Worm (Caenorhabditis elegans) whole organism, late embryonic: ENCODE data around the gene clp-10.

Experiments
- C38D4.7 ChIP-seq: fragments of 200-800 bp; sonication (Bioruptor generic); optimal IDR thresholded peaks from 2 replicates; lab custom pipeline; 2018; ENCODE audit warnings: mild to moderate bottlenecking, missing genetic modification characterization, moderate library complexity, missing compliant biosample characterization
- F13H6.1 ChIP-seq: sonication (generic microtip); optimal IDR thresholded peaks from 2 replicates; lab custom pipeline; 2016; ENCODE audit warnings: missing genetic modification characterization, missing compliant biosample characterization
- K09A11.1 ChIP-seq: sonication (generic microtip); optimal IDR thresholded peaks from 2 replicates; lab custom pipeline; 2017; ENCODE audit warnings: antibody characterized with exemption, mild to moderate bottlenecking, missing genetic modification characterization, missing compliant biosample characterization; ENCODE audit not compliant: insufficient read depth
- T23F11.4 ChIP-seq: fragments of 200-800 bp; sonication (Bioruptor generic); optimal IDR thresholded peaks from 2 replicates; lab custom pipeline; 2018; ENCODE audit warnings: mild to moderate bottlenecking, missing genetic modification characterization, missing compliant biosample characterization
- ceh-18 ChIP-seq: sonication (generic microtip); optimal IDR thresholded peaks from 2 replicates; lab custom pipeline; 2016; ENCODE audit warnings: missing genetic modification characterization, missing compliant biosample characterization
- ceh-30 ChIP-seq: fragments of 150-350 bp; optimal IDR thresholded peaks from 2 replicates; lab custom pipeline; 2014; ENCODE audit warnings: missing biosample characterization, missing genetic modification characterization
- ceh-31 ChIP-seq: sonication (generic microtip); optimal IDR thresholded peaks from 2 replicates; lab custom pipeline; 2016; ENCODE audit warnings: missing genetic modification characterization, missing compliant biosample characterization
- ceh-34 ChIP-seq: sonication (generic microtip); optimal IDR thresholded peaks from 2 replicates; lab custom pipeline; 2016; ENCODE audit warnings: mild to moderate bottlenecking, missing genetic modification characterization, missing compliant biosample characterization
- ceh-45 ChIP-seq: fragments of 200-800 bp; sonication (Bioruptor generic); IDR thresholded peaks from 2 replicates; pipeline ENCODE4 v1.3.6; 2022; ENCODE audit warnings: missing genetic modification reagents, missing genetic modification characterization, missing compliant biosample characterization
- ceh-48 ChIP-seq: sonication (generic microtip); optimal IDR thresholded peaks from 2 replicates; lab custom pipeline; 2016; ENCODE audit warnings: missing genetic modification characterization, inconsistent platforms, missing compliant biosample characterization
- ceh-6 ChIP-seq: fragments of 200-800 bp; sonication (Bioruptor generic); optimal IDR thresholded peaks from 2 replicates; lab custom pipeline; 2018; ENCODE audit warnings: mild to moderate bottlenecking, missing genetic modification characterization, missing compliant biosample characterization
- che-1 ChIP-seq: sonication (generic microtip); optimal IDR thresholded peaks from 2 replicates; lab custom pipeline; 2016; ENCODE audit warnings: mild to moderate bottlenecking, missing genetic modification characterization, missing compliant biosample characterization
- elt-4 ChIP-seq: sonication (generic microtip); optimal IDR thresholded peaks from 2 replicates; lab custom pipeline; 2016; ENCODE audit warnings: missing genetic modification characterization, missing compliant biosample characterization
- ets-4 ChIP-seq: sonication (generic microtip); optimal IDR thresholded peaks from 2 replicates; lab custom pipeline; 2016; ENCODE audit warnings: missing genetic modification characterization, missing compliant biosample characterization
- eyg-1 ChIP-seq: sonication (generic microtip); optimal IDR thresholded peaks from 2 replicates; lab custom pipeline; 2016; ENCODE audit warnings: missing genotype, missing genetic modification characterization, missing compliant biosample characterization
- fax-1 ChIP-seq: sonication (generic microtip); optimal IDR thresholded peaks from 2 replicates; lab custom pipeline; 2016; ENCODE audit warnings: missing genotype, missing genetic modification characterization, missing compliant biosample characterization
- fkh-10 ChIP-seq: fragments of 150-350 bp; optimal IDR thresholded peaks from 2 replicates; lab custom pipeline; 2014; ENCODE audit warnings: missing biosample characterization, missing genetic modification reagents, missing genetic modification characterization
- hlh-13 ChIP-seq: fragments of 200-800 bp; sonication (Bioruptor generic); optimal IDR thresholded peaks from 2 replicates; lab custom pipeline; 2018; ENCODE audit warnings: mild to moderate bottlenecking, missing genetic modification characterization, missing compliant biosample characterization
- hlh-30 ChIP-seq: sonication (generic microtip); optimal IDR thresholded peaks from 2 replicates; lab custom pipeline; 2017; ENCODE audit warnings: antibody characterized with exemption, missing genetic modification characterization, missing compliant biosample characterization; ENCODE audit not compliant: insufficient read depth
- madf-2 ChIP-seq: sonication (generic microtip); optimal IDR thresholded peaks from 2 replicates; lab custom pipeline; 2017; ENCODE audit warnings: missing genetic modification characterization, missing compliant biosample characterization
- mec-3 ChIP-seq: sonication (generic microtip); optimal IDR thresholded peaks from 2 replicates; lab custom pipeline; 2016; ENCODE audit warnings: borderline replicate concordance, missing genetic modification characterization, missing compliant biosample characterization
- nfya-1 ChIP-seq: sonication (generic microtip); optimal IDR thresholded peaks from 2 replicates; lab custom pipeline; 2017; ENCODE audit warnings: missing genetic modification characterization, mild to moderate bottlenecking, missing compliant biosample characterization, antibody characterized with exemption, moderate library complexity
- nhr-11 ChIP-seq: fragments of 150-350 bp; optimal IDR thresholded peaks from 2 replicates; lab custom pipeline; 2014; ENCODE audit warnings: missing biosample characterization, missing genetic modification characterization
- nhr-232 ChIP-seq: sonication (generic microtip); optimal IDR thresholded peaks from 2 replicates; lab custom pipeline; 2016; ENCODE audit warnings: missing genetic modification characterization, missing compliant biosample characterization
- npax-4 ChIP-seq: sonication (generic microtip); optimal IDR thresholded peaks from 2 replicates; lab custom pipeline; 2016; ENCODE audit warnings: missing genetic modification characterization, missing compliant biosample characterization
- odd-2 ChIP-seq: sonication (generic microtip); optimal IDR thresholded peaks from 2 replicates; lab custom pipeline; 2017; ENCODE audit warnings: antibody characterized with exemption, mild to moderate bottlenecking, missing genetic modification characterization, missing compliant biosample characterization
- pat-9 ChIP-seq: fragments of 200-800 bp; sonication (Bioruptor generic); optimal IDR thresholded peaks from 2 replicates; lab custom pipeline; 2018; ENCODE audit warnings: mild to moderate bottlenecking, missing genetic modification characterization, moderate library complexity, missing compliant biosample characterization
- pha-4 ChIP-seq: fragments of 150-350 bp; optimal IDR thresholded peaks from 2 replicates; lab custom pipeline; 2018; ENCODE audit warnings: missing biosample characterization, missing genetic modification reagents, missing genetic modification characterization
- sox-4 ChIP-seq: sonication (generic microtip); optimal IDR thresholded peaks from 2 replicates; lab custom pipeline; 2017; ENCODE audit warnings: mild to moderate bottlenecking, missing genetic modification characterization, inconsistent platforms, missing compliant biosample characterization
- tbx-2 ChIP-seq: sonication (generic microtip); optimal IDR thresholded peaks from 2 replicates; lab custom pipeline; 2016; ENCODE audit warnings: missing genetic modification characterization, missing compliant biosample characterization
- tbx-7 ChIP-seq: sonication (generic microtip); optimal IDR thresholded peaks from 2 replicates; lab custom pipeline; 2016; ENCODE audit warnings: missing genotype, missing genetic modification characterization, missing compliant biosample characterization
- unc-55 ChIP-seq: sonication (generic microtip); optimal IDR thresholded peaks from 2 replicates; lab custom pipeline; 2017; ENCODE audit warnings: missing biosample characterization, missing genetic modification reagents, missing genetic modification characterization

Gene clp-10

DNA sequence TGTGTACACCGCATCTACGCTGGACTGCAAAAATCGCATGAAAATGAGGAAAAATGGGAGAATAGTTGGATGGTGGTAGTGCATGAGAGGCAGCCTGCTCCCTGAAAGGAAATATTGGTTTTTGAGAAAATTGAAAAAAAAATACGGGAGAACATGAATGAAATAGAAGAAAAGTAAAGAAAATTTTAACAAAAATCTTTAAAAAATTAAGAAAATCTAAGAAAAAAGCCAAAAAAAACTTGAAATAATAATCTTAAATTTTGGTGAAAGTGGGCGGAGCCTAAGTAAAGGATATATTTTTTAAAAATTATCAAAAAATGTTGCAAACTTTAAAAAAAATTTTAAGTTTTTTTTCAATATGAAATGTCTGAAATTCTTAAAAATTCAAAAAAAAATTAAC, 14.2 kb downstream of the clp-10 start, which contains the start of gene H10E21.5:
TSS of gene H10E21.5 (minus strand) at position 101 of the 400 bp plus-strand sequence.
- TF ChIP-seq pha-4 (tag; lab: Kevin White, UChicago): no peak
- TF ChIP-seq madf-2 (tag; lab: Kevin White, UChicago): no peak
- no peak for TF ChIP-seq ceh-48 (tag; lab: Kevin White, UChicago)
- TF ChIP-seq, all 69 proteins: peak for 0

DNA sequence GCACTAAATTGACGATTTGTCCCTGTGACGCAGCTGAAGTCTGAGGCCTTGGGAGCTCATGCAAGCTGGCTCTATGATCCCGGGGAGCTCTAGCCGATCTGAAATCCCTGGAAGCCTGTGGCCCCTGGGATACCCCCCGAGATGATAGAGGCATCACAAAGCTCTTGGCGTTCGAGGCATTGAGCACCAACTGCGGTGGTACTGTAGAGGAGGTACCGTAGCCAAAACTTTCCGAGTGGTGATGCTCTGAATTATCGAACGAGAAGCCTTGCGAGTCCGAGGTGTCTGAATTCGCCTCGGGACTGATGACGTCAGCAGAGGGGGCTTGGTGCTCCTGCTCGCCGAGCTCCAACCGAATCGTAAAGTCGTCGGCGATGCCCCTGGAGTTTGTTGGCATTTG, 16.7 kb downstream of the clp-10 start:
- TF ChIP-seq ceh-34 (no peak), elt-4 (tag; lab: Kevin White, UChicago) (peak; percentile 62)

DNA sequence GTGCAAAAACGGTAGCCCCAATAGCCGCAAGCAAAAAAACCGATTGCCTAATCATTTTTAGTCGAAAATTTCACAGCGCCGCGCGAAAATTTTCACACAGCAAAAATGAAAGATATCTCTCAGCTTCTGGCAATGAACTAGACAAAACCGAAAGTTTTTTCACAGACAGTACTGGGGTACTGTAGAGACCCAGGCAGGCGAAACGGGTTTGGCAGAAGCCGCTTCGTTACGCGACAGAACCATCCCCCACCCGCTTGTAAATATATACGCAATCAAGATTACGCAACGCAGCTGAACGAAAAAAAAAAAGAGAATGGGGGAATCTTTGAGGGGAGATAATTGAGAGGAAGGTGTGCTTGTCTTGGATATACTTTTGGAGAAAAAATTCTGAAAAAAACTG, 18.5 kb downstream of the clp-10 start, which contains the start of gene H10E21.4:
TSS of gene H10E21.4 (minus strand) at position 167 of the 400 bp plus-strand sequence.
- no peak for TF ChIP-seq madf-2 (tag; lab: Kevin White, UChicago)
- no peak for TF ChIP-seq ets-4 (tag; lab: Kevin White, UChicago)
- TF ChIP-seq eyg-1 (tag; lab: Kevin White, UChicago): no peak
- TF ChIP-seq che-1: no peak
- TF ChIP-seq ceh-45 (GFP tag; lab: Robert Waterston, UW): no peak
- no peak for TF ChIP-seq nfya-1 (tag; lab: Kevin White, UChicago)

DNA sequence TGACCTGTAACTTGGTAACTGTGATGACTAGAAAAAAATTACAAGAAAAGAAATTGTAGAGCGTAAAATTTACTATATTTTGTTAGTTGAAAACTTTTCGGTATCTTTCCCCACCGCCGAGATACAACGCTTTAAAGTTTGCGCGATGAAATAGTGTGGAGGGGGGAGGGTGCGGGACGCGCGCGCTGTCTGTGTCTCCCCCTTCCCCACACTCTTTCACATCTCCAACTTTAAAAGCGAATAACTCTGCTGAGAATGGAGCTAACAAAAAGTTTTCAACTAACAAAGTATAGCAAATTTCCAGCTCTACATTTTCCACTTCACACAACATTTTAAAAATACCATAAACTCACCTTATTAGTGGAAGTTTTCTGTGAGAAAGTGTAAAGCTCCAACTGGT, 20.5 kb downstream of the clp-10 start:
- TF ChIP-seq fax-1 (no peak), ceh-30 (tag; lab: Kevin White, UChicago) (no peak), T23F11.4 (GFP tag; lab: Kevin White, UChicago) (no peak), tbx-2 (tag; lab: Kevin White, UChicago) (no peak), nhr-11 (tag; lab: Kevin White, UChicago) (no peak), tbx-7 (tag; lab: Kevin White, UChicago) (no peak), ceh-45 (GFP tag; lab: Robert Waterston, UW) (no peak), F13H6.1 (tag; lab: Kevin White, UChicago) (no peak), fkh-10 (GFP tag; lab: Kevin White, UChicago) (no peak), ceh-34 (no peak), ceh-18 (tag; lab: Kevin White, UChicago) (no peak), C38D4.7 (no peak), mec-3 (no peak), odd-2 (tag; lab: Kevin White, UChicago) (no peak)
- TF ChIP-seq, all 69 proteins: peak for 0

DNA sequence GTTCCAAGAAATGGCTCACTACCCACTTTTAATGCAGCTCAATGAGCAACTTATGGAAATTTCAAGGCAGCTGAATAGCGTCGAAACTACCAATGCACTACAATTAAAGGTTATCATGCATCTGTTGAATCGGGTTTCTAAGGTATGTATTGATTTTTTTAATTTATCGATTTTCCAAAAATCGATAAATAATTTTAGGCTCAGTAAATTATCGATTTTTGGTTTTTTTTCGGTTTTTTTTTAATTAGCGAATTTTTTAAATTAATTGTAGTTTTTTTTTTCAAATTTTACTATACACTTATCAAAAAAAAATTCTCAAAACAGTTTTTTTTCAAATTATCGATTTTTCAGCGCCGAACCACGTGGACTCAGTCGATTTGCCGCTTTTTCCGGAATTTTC, 21.2 kb downstream of the clp-10 start:
- no peak for TF ChIP-seq K09A11.1 (tag; lab: Kevin White, UChicago)
- TF ChIP-seq sox-4 (tag; lab: Kevin White, UChicago): no peak
- no peak for TF ChIP-seq nhr-232
- no peak for TF ChIP-seq odd-2 (tag; lab: Kevin White, UChicago)
- no peak for TF ChIP-seq pat-9 (tag; lab: Kevin White, UChicago)
- no peak for TF ChIP-seq ceh-31 (tag; lab: Kevin White, UChicago)
- TF ChIP-seq eyg-1 (tag; lab: Kevin White, UChicago): no peak
- no peak for TF ChIP-seq hlh-30 (tag; lab: Kevin White, UChicago)
- TF ChIP-seq npax-4: no peak
- TF ChIP-seq unc-55 (GFP tag; lab: Kevin White, UChicago): no peak
- no peak for TF ChIP-seq madf-2 (tag; lab: Kevin White, UChicago)
- no peak for TF ChIP-seq ceh-6
- TF ChIP-seq mec-3: no peak
- TF ChIP-seq hlh-13: no peak
